Fruit fly (Drosophila melanogaster) whole organism: ENCODE measurements around the gene CG5815.

Experiments
- Dll ChIP-seq: fragments of >200 bp; optimal IDR thresholded peaks from 2 replicates; lab custom pipeline; 2017
- EcR ChIP-seq, 2 experiments: fragments of >200 bp; optimal IDR thresholded peaks; 2 replicates each; lab custom pipeline; 2017; ENCODE audit warnings: missing biosample characterization in 2 of 2, missing genetic modification characterization in 2 of 2, missing genetic modification reagents in 2 of 2
- psq ChIP-seq: fragments of >200 bp; optimal IDR thresholded peaks from 2 replicates; lab custom pipeline; 2017

- TF ChIP-seq psq = no peak
- TF ChIP-seq Dll (lab: Kevin White, UChicago) = no peak
- no peak for TF ChIP-seq EcR (GFP tag; optimal IDR thresholded peaks at IDR 0.05; lab: Kevin White, UChicago)
Observed at dm6 chr3R:27109458-27109857, 2.9 kb upstream of the CG5815 start.
